Fruit fly (Drosophila melanogaster) whole organism, embryonic: ENCODE measurements around the gene wda.

Experiments
- Aef1 ChIP-seq: fragments of 200-800 bp; sonication (Bioruptor generic); IDR thresholded peaks from 3 replicates; pipeline ENCODE4 v1.3.6; 2022; ENCODE audit warnings: missing biosample characterization, missing genetic modification characterization
- Bgb ChIP-seq: fragments of 200-800 bp; sonication (Bioruptor generic); IDR thresholded peaks from 2 replicates; pipeline ENCODE4 v1.3.6; 2022; ENCODE audit warnings: missing biosample characterization, missing genetic modification characterization; ENCODE audit not compliant: partially characterized antibody
- CG1024 ChIP-seq: fragments of 200-800 bp; sonication (Bioruptor generic); IDR thresholded peaks from 2 replicates; pipeline ENCODE4 v1.3.6; 2022; ENCODE audit warnings: missing biosample characterization, missing genetic modification characterization
- CG10565 ChIP-seq: fragments of 200-800 bp; sonication (Bioruptor generic); optimal IDR thresholded peaks from 3 replicates; lab custom pipeline; 2016; ENCODE audit warnings: missing biosample characterization, mild to moderate bottlenecking, missing genetic modification characterization
- CG10654 ChIP-seq: fragments of 200-800 bp; sonication (Bioruptor generic); optimal IDR thresholded peaks from 2 replicates; lab custom pipeline; 2016; ENCODE audit warnings: missing biosample characterization, missing genetic modification characterization
- CG11695 ChIP-seq: fragments of 200-800 bp; sonication (Bioruptor generic); IDR thresholded peaks from 3 replicates; pipeline ENCODE4 v1.3.6; 2022; ENCODE audit warnings: missing biosample characterization, missing genetic modification characterization
- CG12942 ChIP-seq: fragments of 200-800 bp; sonication (Bioruptor generic); optimal IDR thresholded peaks from 3 replicates; lab custom pipeline; 2016; ENCODE audit warnings: missing biosample characterization, missing genetic modification characterization
- CG13424 ChIP-seq: fragments of 200-800 bp; sonication (Bioruptor generic); optimal IDR thresholded peaks from 2 replicates; lab custom pipeline; 2019; ENCODE audit warnings: missing biosample characterization, mild to moderate bottlenecking, missing genetic modification characterization, moderate library complexity
- CG17802 ChIP-seq: fragments of 200-800 bp; sonication (Bioruptor generic); optimal IDR thresholded peaks from 2 replicates; lab custom pipeline; 2018; ENCODE audit warnings: missing biosample characterization, mild to moderate bottlenecking, missing genetic modification characterization, moderate library complexity
- CG18011 ChIP-seq: fragments of 200-800 bp; sonication (Bioruptor generic); optimal IDR thresholded peaks from 2 replicates; lab custom pipeline; 2017; ENCODE audit warnings: missing biosample characterization, missing genetic modification characterization, mild to moderate bottlenecking, moderate library complexity, missing genotype
- CG31365 ChIP-seq: fragments of 200-800 bp; sonication (Bioruptor generic); optimal IDR thresholded peaks from 2 replicates; lab custom pipeline; 2018; ENCODE audit warnings: missing biosample characterization, mild to moderate bottlenecking, missing genetic modification characterization
- CG3163 ChIP-seq: fragments of 200-800 bp; sonication (Bioruptor generic); optimal IDR thresholded peaks from 3 replicates; lab custom pipeline; 2016; ENCODE audit warnings: missing biosample characterization, missing genetic modification characterization
- CG34376 ChIP-seq: fragments of 200-800 bp; sonication (Bioruptor generic); optimal IDR thresholded peaks from 2 replicates; lab custom pipeline; 2018; ENCODE audit warnings: missing biosample characterization, mild to moderate bottlenecking, missing genetic modification characterization
- CG4730 ChIP-seq: fragments of 200-800 bp; sonication (Bioruptor generic); IDR thresholded peaks from 2 replicates; pipeline ENCODE4 v1.3.6; 2022; ENCODE audit warnings: missing biosample characterization, missing genetic modification characterization
- CG6175 ChIP-seq: fragments of 200-800 bp; sonication (Bioruptor generic); IDR thresholded peaks from 3 replicates; pipeline ENCODE4 v1.3.6; 2022; ENCODE audit warnings: missing biosample characterization, missing genetic modification characterization
- CG6854 ChIP-seq: fragments of 200-800 bp; sonication (Bioruptor generic); optimal IDR thresholded peaks from 3 replicates; lab custom pipeline; 2017; ENCODE audit warnings: missing biosample characterization, mild to moderate bottlenecking, missing genetic modification characterization
- CG7839 ChIP-seq: fragments of 200-800 bp; sonication (Bioruptor generic); optimal IDR thresholded peaks from 3 replicates; lab custom pipeline; 2018; ENCODE audit warnings: missing biosample characterization, mild to moderate bottlenecking, missing genetic modification characterization, moderate library complexity
- CG8924 ChIP-seq: fragments of 200-800 bp; optimal IDR thresholded peaks from 3 replicates; lab custom pipeline; 2019; ENCODE audit warnings: missing biosample characterization, mild to moderate bottlenecking, missing genetic modification characterization, moderate library complexity
- CG9797 ChIP-seq: fragments of 200-800 bp; sonication (Bioruptor generic); optimal IDR thresholded peaks from 3 replicates; lab custom pipeline; 2018; ENCODE audit warnings: missing biosample characterization, mild to moderate bottlenecking, missing genetic modification characterization
- CG9876 ChIP-seq: fragments of 200-800 bp; sonication (Bioruptor generic); optimal IDR thresholded peaks from 2 replicates; lab custom pipeline; 2016; ENCODE audit warnings: missing biosample characterization, missing genetic modification characterization
- CkIIα-i1 ChIP-seq: fragments of 200-800 bp; sonication (Bioruptor generic); IDR thresholded peaks from 2 replicates; pipeline ENCODE4 v1.3.6; 2022; ENCODE audit warnings: missing biosample characterization, missing genetic modification characterization
- Dref ChIP-seq: fragments of 200-800 bp; sonication (Bioruptor generic); IDR thresholded peaks from 2 replicates; pipeline ENCODE4 v1.3.6; 2022; ENCODE audit warnings: missing biosample characterization, missing genetic modification characterization
- E2f2 ChIP-seq: fragments of 200-800 bp; sonication (Bioruptor generic); IDR thresholded peaks from 2 replicates; pipeline ENCODE4 v1.3.6; 2022; ENCODE audit warnings: missing biosample characterization, missing genetic modification characterization
- Fer3 ChIP-seq: fragments of 200-800 bp; sonication (Bioruptor generic); optimal IDR thresholded peaks from 2 replicates; lab custom pipeline; 2018; ENCODE audit warnings: missing biosample characterization, mild to moderate bottlenecking, missing genetic modification characterization, moderate library complexity
- Gug ChIP-seq: fragments of 200-800 bp; sonication (Bioruptor generic); IDR thresholded peaks from 4 replicates; pipeline ENCODE4 v1.3.6; 2022; ENCODE audit warnings: missing biosample characterization, missing genetic modification characterization
- HLH3B ChIP-seq: fragments of 200-800 bp; sonication (Bioruptor generic); IDR thresholded peaks from 2 replicates; pipeline ENCODE4 v1.3.6; 2022; ENCODE audit warnings: missing biosample characterization, missing genetic modification characterization
- HmgD ChIP-seq: fragments of 200-800 bp; sonication (Bioruptor generic); optimal IDR thresholded peaks from 3 replicates; lab custom pipeline; 2016; ENCODE audit warnings: missing biosample characterization, missing genetic modification characterization
- Opbp ChIP-seq: fragments of 200-800 bp; sonication (Bioruptor generic); IDR thresholded peaks from 3 replicates; pipeline ENCODE4 v1.3.6; 2022; ENCODE audit warnings: missing biosample characterization, missing genetic modification characterization; ENCODE audit not compliant: partially characterized antibody
- Ptx1 ChIP-seq: fragments of 200-800 bp; sonication (Bioruptor generic); IDR thresholded peaks from 2 replicates; pipeline ENCODE4 v1.3.6; 2022; ENCODE audit warnings: missing biosample characterization, missing genetic modification characterization
- Tbp ChIP-seq: fragments of >200 bp; optimal IDR thresholded peaks from 2 replicates; lab custom pipeline; 2018; ENCODE audit warnings: missing biosample characterization, missing genetic modification characterization
- Trl ChIP-seq, 3 experiments: fragments of >200 bp in 2 of 3; fragments of 200-800 bp in 1 of 3; sonication (Bioruptor generic) in 1 of 3; optimal IDR thresholded peaks; 2 replicates in 1 of 3; 3 replicates in 2 of 3; lab custom pipeline; 2016 to 2017; ENCODE audit warnings: missing biosample characterization in 1 of 3, missing genetic modification characterization in 1 of 3
- ap ChIP-seq: fragments of 200-800 bp; sonication (Bioruptor generic); IDR thresholded peaks from 2 replicates; pipeline ENCODE4 v1.3.6; 2022; ENCODE audit warnings: missing biosample characterization, missing genetic modification characterization
- ase ChIP-seq: fragments of 200-800 bp; sonication (Bioruptor generic); IDR thresholded peaks from 3 replicates; pipeline ENCODE4 v1.3.6; 2022; ENCODE audit warnings: missing biosample characterization, missing genetic modification characterization
- bigmax ChIP-seq: fragments of 200-800 bp; sonication (Bioruptor generic); optimal IDR thresholded peaks from 2 replicates; lab custom pipeline; 2018; ENCODE audit warnings: missing biosample characterization, mild to moderate bottlenecking, missing genetic modification characterization
- chinmo ChIP-seq: fragments of 200-800 bp; sonication (Bioruptor generic); IDR thresholded peaks from 4 replicates; pipeline ENCODE4 v1.3.6; 2022; ENCODE audit warnings: missing biosample characterization, missing genetic modification characterization; ENCODE audit not compliant: partially characterized antibody
- cwo ChIP-seq: fragments of 200-800 bp; sonication (Bioruptor generic); optimal IDR thresholded peaks from 3 replicates; lab custom pipeline; 2017; ENCODE audit warnings: missing biosample characterization, missing genetic modification characterization, mild to moderate bottlenecking, moderate library complexity, missing genetic modification reagents
- dimm ChIP-seq: fragments of 200-800 bp; sonication (Bioruptor generic); IDR thresholded peaks from 2 replicates; pipeline ENCODE4 v1.3.6; 2022; ENCODE audit warnings: missing biosample characterization, missing genetic modification characterization
- dpn ChIP-seq, 2 experiments: fragments of 200-800 bp; sonication (Bioruptor generic); optimal IDR thresholded peaks; 3 replicates each; lab custom pipeline; 2016; ENCODE audit warnings: missing biosample characterization in 2 of 2, missing genetic modification characterization in 2 of 2
- dysf ChIP-seq: fragments of 200-800 bp; sonication (Bioruptor generic); IDR thresholded peaks from 3 replicates; pipeline ENCODE4 v1.3.6; 2022; ENCODE audit warnings: missing biosample characterization, missing genetic modification characterization
- ewg ChIP-seq: fragments of 200-800 bp; sonication (Bioruptor generic); optimal IDR thresholded peaks from 3 replicates; lab custom pipeline; 2017; ENCODE audit warnings: mild to moderate bottlenecking, missing biosample characterization, missing genetic modification reagents, missing genetic modification characterization
- inv ChIP-seq: fragments of 200-800 bp; sonication (Bioruptor generic); IDR thresholded peaks from 2 replicates; pipeline ENCODE4 v1.3.6; 2022; ENCODE audit warnings: missing biosample characterization, missing genetic modification characterization; ENCODE audit not compliant: partially characterized antibody
- lab ChIP-seq: fragments of 200-800 bp; sonication (Bioruptor generic); optimal IDR thresholded peaks from 3 replicates; lab custom pipeline; 2017; ENCODE audit warnings: missing biosample characterization, missing genetic modification characterization, mild to moderate bottlenecking, moderate library complexity, missing genetic modification reagents
- lbe ChIP-seq: fragments of 200-800 bp; sonication (Bioruptor generic); optimal IDR thresholded peaks from 2 replicates; lab custom pipeline; 2016; ENCODE audit warnings: missing biosample characterization, mild to moderate bottlenecking, missing genetic modification characterization
- luna ChIP-seq: fragments of 200-800 bp; sonication (Bioruptor generic); optimal IDR thresholded peaks from 2 replicates; lab custom pipeline; 2016; ENCODE audit warnings: missing biosample characterization, missing genetic modification characterization
- nmo ChIP-seq: fragments of 200-800 bp; sonication (Bioruptor generic); optimal IDR thresholded peaks from 2 replicates; lab custom pipeline; 2018; ENCODE audit warnings: missing biosample characterization, mild to moderate bottlenecking, missing genetic modification characterization, moderate library complexity
- peb ChIP-seq: fragments of 200-800 bp; sonication (Bioruptor generic); IDR thresholded peaks from 2 replicates; pipeline ENCODE4 v1.3.6; 2022; ENCODE audit warnings: missing biosample characterization, missing genetic modification characterization
- pros ChIP-seq: fragments of 200-800 bp; sonication (Bioruptor generic); optimal IDR thresholded peaks from 3 replicates; lab custom pipeline; 2019; ENCODE audit warnings: missing biosample characterization, mild to moderate bottlenecking, missing genetic modification characterization, moderate library complexity
- scrt ChIP-seq: fragments of 200-800 bp; sonication (Bioruptor generic); optimal IDR thresholded peaks from 2 replicates; lab custom pipeline; 2018; ENCODE audit warnings: missing biosample characterization, mild to moderate bottlenecking, missing genetic modification characterization, moderate library complexity
- sens-2 ChIP-seq: fragments of 200-800 bp; sonication (Bioruptor generic); IDR thresholded peaks from 2 replicates; pipeline ENCODE4 v1.3.6; 2022; ENCODE audit warnings: missing biosample characterization, missing genetic modification characterization
- shn ChIP-seq: fragments of 200-800 bp; sonication (Bioruptor generic); optimal IDR thresholded peaks from 3 replicates; lab custom pipeline; 2016; ENCODE audit warnings: missing biosample characterization, missing genetic modification characterization
- wek ChIP-seq: fragments of 200-800 bp; sonication (Bioruptor generic); optimal IDR thresholded peaks from 3 replicates; lab custom pipeline; 2018; ENCODE audit warnings: missing biosample characterization, mild to moderate bottlenecking, missing genetic modification characterization, moderate library complexity

Gene wda

dm6 chr3R:23225266-23225665, 32.6 kb downstream of the wda start (continued):
- TF ChIP-seq CG18011 (GFP tag; lab: Kevin White, UChicago) (no peak), scrt (GFP tag; lab: Kevin White, UChicago) (peak; percentile 34), Tbp (no peak), Ptx1 (GFP tag; lab: Robert Waterston, UW) (no peak), CG4730 (GFP tag; lab: Robert Waterston, UW) (no peak), CG12942 (GFP tag; lab: Kevin White, UChicago) (no peak), CG1024 (GFP tag; lab: Robert Waterston, UW) (no peak; the same call in 1 of the 2 replicates), Opbp (GFP tag; lab: Robert Waterston, UW) (no peak), Dref (GFP tag; lab: Robert Waterston, UW) (no peak), peb (no peak), bigmax (GFP tag; lab: Kevin White, UChicago) (no peak), luna (no peak), Aef1 (GFP tag; lab: Robert Waterston, UW) (no peak), cwo (GFP tag; lab: Kevin White, UChicago) (peak; percentile 55), dysf (GFP tag; lab: Robert Waterston, UW) (peak; percentile 50; the same call in 1 of the 3 replicates), lbe (no peak), CG8924 (tag; lab: Kevin White, UChicago) (no peak), CG31365 (no peak), Bgb (GFP tag; lab: Robert Waterston, UW) (no peak), inv (GFP tag; lab: Robert Waterston, UW) (no peak), CG9876 (GFP tag; lab: Kevin White, UChicago) (no peak), CG3163 (GFP tag; lab: Kevin White, UChicago) (no peak), CG6175 (GFP tag; lab: Robert Waterston, UW) (0 out of 3 replicates have a peak, but pooled peaks have one; percentile 24), CG10565 (GFP tag; lab: Kevin White, UChicago) (no peak), HmgD (GFP tag; lab: Kevin White, UChicago) (no peak), CG10654 (GFP tag; lab: Kevin White, UChicago) (no peak), nmo (GFP tag; lab: Kevin White, UChicago) (no peak), CG9797 (GFP tag; lab: Kevin White, UChicago) (no peak), CG17802 (no peak), dimm (no peak), Gug (GFP tag; lab: Robert Waterston, UW) (no peak), lab (peak; percentile 81), Trl (optimal IDR thresholded peaks at IDR 0.05; lab: Kevin White, UChicago) (no peak), Trl (GFP tag; optimal IDR thresholded peaks at IDR 0.05; lab: Kevin White, UChicago) (peak; percentile 49), chinmo (GFP tag; lab: Robert Waterston, UW) (no peak), shn (peak; percentile 9), dpn (GFP tag; optimal IDR thresholded peaks at IDR 0.05; lab: Kevin White, UChicago) (peak in 1 of 2 experiments; percentile 15), CG34376 (peak; percentile 52), CG13424 (tag; lab: Kevin White, UChicago) (no peak), CkIIα-i1 (no peak), ewg (GFP tag; lab: Kevin White, UChicago) (no peak), CG7839 (tag; lab: Kevin White, UChicago) (peak; percentile 19), HLH3B (peak; percentile 22; the same call in 1 of the 2 replicates), wek (GFP tag; lab: Kevin White, UChicago) (peak; percentile 21), Fer3 (tag; lab: Kevin White, UChicago) (peak; percentile 42), ap (GFP tag; lab: Robert Waterston, UW) (no peak), CG6854 (GFP tag; lab: Kevin White, UChicago) (peak; percentile 32), sens-2 (GFP tag; lab: Robert Waterston, UW) (no peak), pros (GFP tag; lab: Kevin White, UChicago) (no peak), CG11695 (GFP tag; lab: Robert Waterston, UW) (no peak), ase (GFP tag; lab: Robert Waterston, UW) (no peak), E2f2 (GFP tag; lab: Robert Waterston, UW) (no peak)
